3 worm cellular contexts compared by ENCODE assay signal in the genomic region with DNA sequence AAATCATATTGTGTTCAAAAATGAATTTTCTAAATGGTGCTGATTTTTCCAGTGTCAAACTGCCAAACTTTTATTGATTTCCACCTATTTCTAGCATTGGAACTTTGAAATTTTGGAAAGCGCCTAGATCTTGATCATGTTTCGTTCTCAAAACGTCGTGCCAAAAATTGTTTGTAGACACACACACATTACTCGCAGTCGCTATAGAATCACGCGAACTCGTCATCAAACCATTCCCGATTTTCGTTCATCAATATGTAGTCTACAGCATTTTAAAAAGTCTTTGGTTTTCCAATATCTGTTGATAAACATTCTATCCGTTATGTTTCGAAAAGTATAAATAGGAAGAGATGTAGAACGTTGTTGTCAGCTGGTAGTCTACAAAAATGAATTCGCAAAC.
TF ChIP-seq lines count a peak whose summit lies in the region.

A gene (plus strand): TSS at position 301 of the 400 bp plus-strand sequence.
A gene (plus strand): TSS at position 383 of the 400 bp plus-strand sequence.

TF ChIP-seq in whole organism, L1 larva, 84 proteins besides CTCF, POLR2A, EP300 and RAD21:
- peak; percentile 78 for TF ChIP-seq nhr-85 (tag; lab: Kevin White, UChicago)
- TF ChIP-seq alr-1 (tag; optimal IDR thresholded peaks at IDR 0.05; lab: Kevin White, UChicago; ENCODE audit: borderline replicate concordance): no peak
- TF ChIP-seq nhr-71 (tag; optimal IDR thresholded peaks at IDR 0.05; lab: Kevin White, UChicago): peak; percentile 9
- peak; percentile 11 for TF ChIP-seq lin-14 (GFP tag; optimal IDR thresholded peaks at IDR 0.05; lab: Kevin White, UChicago)
- TF ChIP-seq zag-1 (tag; optimal IDR thresholded peaks at IDR 0.05; lab: Kevin White, UChicago): no peak
- TF ChIP-seq nhr-84 (tag; optimal IDR thresholded peaks at IDR 0.05; lab: Kevin White, UChicago): no peak

TF ChIP-seq in whole organism, L2 larva, 48 proteins besides CTCF, POLR2A, EP300 and RAD21:
- TF ChIP-seq nhr-10 (tag; optimal IDR thresholded peaks at IDR 0.05; lab: Kevin White, UChicago) (no peak), unc-39 (tag; optimal IDR thresholded peaks at IDR 0.05; lab: Kevin White, UChicago) (no peak), sem-4 (tag; optimal IDR thresholded peaks at IDR 0.05; lab: Kevin White, UChicago) (no peak), elt-1 (tag; optimal IDR thresholded peaks at IDR 0.05; lab: Kevin White, UChicago) (no peak), sma-3 (GFP tag; optimal IDR thresholded peaks at IDR 0.05; lab: Kevin White, UChicago) (no peak), sma-9 (GFP tag; optimal IDR thresholded peaks at IDR 0.05; lab: Kevin White, UChicago) (peak; percentile 5), sma-9 (tag; optimal IDR thresholded peaks at IDR 0.05; lab: Kevin White, UChicago) (no peak)

TF ChIP-seq in whole organism, L4 larva, 104 proteins besides CTCF, POLR2A, EP300 and RAD21:
- no peak for TF ChIP-seq zfp-3 (GFP tag; conservative IDR thresholded peaks at IDR 0.05; lab: Robert Waterston, UW)
- TF ChIP-seq nhr-28 (tag; optimal IDR thresholded peaks at IDR 0.05; lab: Kevin White, UChicago): peak; percentile 76
- no peak for TF ChIP-seq aly-2 (tag; optimal IDR thresholded peaks at IDR 0.05; lab: Kevin White, UChicago)
- no peak for TF ChIP-seq lin-13 (GFP tag; optimal IDR thresholded peaks at IDR 0.05; lab: Kevin White, UChicago)
- no peak for TF ChIP-seq set-16 (GFP tag; IDR thresholded peaks at IDR 0.05; lab: Robert Waterston, UW)
- no peak for TF ChIP-seq zfp-2 (tag; optimal IDR thresholded peaks at IDR 0.05; lab: Kevin White, UChicago)
TF ChIP-seq in whole organism, L4 larva: peak in this region for 1.
